Worm (Caenorhabditis elegans): ENCODE data around the gene gba-4.

ce11 chrIV:5360533-5360932 lies 9.8 kb upstream of the gba-4 start, which contains the start of gene F41H10.5:
- TF ChIP-seq mdl-1 (tag; optimal IDR thresholded peaks at IDR 0.05) = no peak
- no peak for TF ChIP-seq snpc-4 (tag; optimal IDR thresholded peaks at IDR 0.05)
- TF ChIP-seq nhr-76 (tag; optimal IDR thresholded peaks at IDR 0.05) = no peak
- no peak for TF ChIP-seq lin-39 (tag; optimal IDR thresholded peaks at IDR 0.05)
- TF ChIP-seq sea-2 (GFP tag; optimal IDR thresholded peaks at IDR 0.05) = no peak

Data from whole organism, L3 larva.